Worm (Caenorhabditis elegans) whole organism, young adult: ENCODE results near the gene lsm-8.
A peak's percentile ranks its signal among the peaks of the same experiment; 100 is the strongest.

Experiments
- B0019.2 ChIP-seq: fragments of 200-800 bp; sonication (Bioruptor generic); conservative IDR thresholded peaks from 2 replicates; pipeline ENCODE4 v1.3.6; 2022; ENCODE audit warnings: missing genetic modification reagents, missing genetic modification characterization, missing compliant biosample characterization
- F37B4.10 ChIP-seq: fragments of 200-800 bp; sonication (Bioruptor generic); IDR thresholded peaks from 2 replicates; pipeline ENCODE4 v1.3.6; 2022; ENCODE audit warnings: missing genetic modification characterization, missing compliant biosample characterization
- F39B2.1 ChIP-seq: fragments of 200-800 bp; sonication (Bioruptor generic); IDR thresholded peaks from 2 replicates; pipeline ENCODE4 v1.3.6; 2022; ENCODE audit warnings: missing genetic modification reagents, missing genetic modification characterization, missing compliant biosample characterization
- F52B5.7 ChIP-seq: sonication (generic microtip); optimal IDR thresholded peaks from 2 replicates; lab custom pipeline; 2016; ENCODE audit warnings: mild to moderate bottlenecking, missing genetic modification characterization, missing compliant biosample characterization
- F57C9.4 ChIP-seq: sonication (generic microtip); optimal IDR thresholded peaks from 2 replicates; lab custom pipeline; 2017; ENCODE audit warnings: mild to moderate bottlenecking, missing genetic modification characterization, missing compliant biosample characterization
- T07F8.4 ChIP-seq: sonication (generic microtip); optimal IDR thresholded peaks from 2 replicates; lab custom pipeline; 2016; ENCODE audit warnings: mild to moderate bottlenecking, missing genetic modification characterization, moderate library complexity, missing compliant biosample characterization
- akir-1 ChIP-seq: fragments of 200-800 bp; sonication (Bioruptor generic); optimal IDR thresholded peaks from 2 replicates; lab custom pipeline; 2018; ENCODE audit warnings: mild to moderate bottlenecking, missing genetic modification characterization, moderate library complexity, missing compliant biosample characterization
- aptf-2 ChIP-seq: fragments of 200-800 bp; sonication (Bioruptor generic); conservative IDR thresholded peaks from 2 replicates; pipeline ENCODE4 v1.3.6; 2022; ENCODE audit warnings: missing genetic modification reagents, missing genetic modification characterization, missing compliant biosample characterization
- atf-7 ChIP-seq: sonication (generic microtip); optimal IDR thresholded peaks from 2 replicates; lab custom pipeline; 2017; ENCODE audit warnings: mild to moderate bottlenecking, missing genetic modification characterization, missing compliant biosample characterization
- attf-5 ChIP-seq: fragments of 200-800 bp; sonication (Bioruptor generic); optimal IDR thresholded peaks from 2 replicates; lab custom pipeline; 2018; ENCODE audit warnings: mild to moderate bottlenecking, missing genetic modification characterization, missing compliant biosample characterization
- attf-6 ChIP-seq: fragments of 200-800 bp; sonication (Bioruptor generic); IDR thresholded peaks from 2 replicates; pipeline ENCODE4 v1.3.6; 2022; ENCODE audit warnings: missing genetic modification reagents, missing genetic modification characterization, missing compliant biosample characterization
- bed-2 ChIP-seq: fragments of 200-800 bp; sonication (Bioruptor generic); IDR thresholded peaks from 2 replicates; pipeline ENCODE4 v1.3.6; 2022; ENCODE audit warnings: missing genetic modification reagents, missing genetic modification characterization, missing compliant biosample characterization
- ceh-27 ChIP-seq: fragments of 200-800 bp; sonication (Bioruptor generic); optimal IDR thresholded peaks from 2 replicates; lab custom pipeline; 2018; ENCODE audit warnings: mild to moderate bottlenecking, missing genetic modification characterization, moderate library complexity, missing compliant biosample characterization
- ceh-58 ChIP-seq: fragments of 200-800 bp; sonication (Bioruptor generic); IDR thresholded peaks from 2 replicates; pipeline ENCODE4 v1.3.6; 2022; ENCODE audit warnings: missing genetic modification characterization, missing compliant biosample characterization
- chd-7 ChIP-seq: sonication (generic microtip); optimal IDR thresholded peaks from 2 replicates; lab custom pipeline; 2016; ENCODE audit warnings: mild to moderate bottlenecking, missing genetic modification characterization, moderate library complexity, missing compliant biosample characterization
- die-1 ChIP-seq: sonication (generic microtip); optimal IDR thresholded peaks from 2 replicates; lab custom pipeline; 2016; ENCODE audit warnings: missing genotype, mild to moderate bottlenecking, missing genetic modification characterization, missing compliant biosample characterization
- dpff-1 ChIP-seq: sonication (generic microtip); optimal IDR thresholded peaks from 2 replicates; lab custom pipeline; 2017; ENCODE audit warnings: mild to moderate bottlenecking, missing genetic modification characterization, missing compliant biosample characterization
- egl-44 ChIP-seq: fragments of 200-800 bp; sonication (Bioruptor generic); IDR thresholded peaks from 2 replicates; pipeline ENCODE4 v1.3.6; 2022; ENCODE audit warnings: missing genetic modification reagents, missing genetic modification characterization, missing compliant biosample characterization
- egrh-3 ChIP-seq: fragments of 200-800 bp; sonication (Bioruptor generic); IDR thresholded peaks from 2 replicates; pipeline ENCODE4 v1.3.6; 2022; ENCODE audit warnings: missing genetic modification reagents, missing genetic modification characterization, missing compliant biosample characterization
- hmg-1.2 ChIP-seq: fragments of 200-800 bp; sonication (Bioruptor generic); IDR thresholded peaks from 2 replicates; pipeline ENCODE4 v1.3.6; 2022; ENCODE audit warnings: missing genetic modification reagents, missing genetic modification characterization, missing compliant biosample characterization
- hsf-1 ChIP-seq: fragments of 200-800 bp; sonication (Bioruptor generic); IDR thresholded peaks from 2 replicates; pipeline ENCODE4 v1.3.6; 2022; ENCODE audit warnings: missing genetic modification reagents, missing genetic modification characterization, missing compliant biosample characterization
- lin-35 ChIP-seq, 3 experiments: fragments of 150-350 bp in 2 of 3; sonication (generic microtip) in 1 of 3; optimal IDR thresholded peaks; 2 replicates each; lab custom pipeline; 2014 to 2018; ENCODE audit warnings: missing biosample characterization in 3 of 3, missing genetic modification characterization in 3 of 3, missing genetic modification reagents in 3 of 3
- lir-1 ChIP-seq: fragments of 200-800 bp; sonication (Bioruptor generic); conservative IDR thresholded peaks from 2 replicates; pipeline ENCODE4 v1.3.6; 2022; ENCODE audit warnings: missing genetic modification reagents, missing genetic modification characterization, missing compliant biosample characterization
- lsl-1 ChIP-seq: fragments of 200-800 bp; sonication (Bioruptor generic); optimal IDR thresholded peaks from 2 replicates; lab custom pipeline; 2018; ENCODE audit warnings: mild to moderate bottlenecking, missing genetic modification characterization, moderate library complexity, missing compliant biosample characterization
- madf-10 ChIP-seq: sonication (generic microtip); optimal IDR thresholded peaks from 2 replicates; lab custom pipeline; 2016; ENCODE audit warnings: mild to moderate bottlenecking, missing genetic modification characterization, missing compliant biosample characterization
- madf-3 ChIP-seq: fragments of 200-800 bp; sonication (Bioruptor generic); IDR thresholded peaks from 2 replicates; pipeline ENCODE4 v1.3.6; 2022; ENCODE audit warnings: missing genetic modification reagents, missing genetic modification characterization, missing compliant biosample characterization
- mcd-1 ChIP-seq: fragments of 200-800 bp; sonication (Bioruptor generic); IDR thresholded peaks from 2 replicates; pipeline ENCODE4 v1.3.6; 2022; ENCODE audit warnings: missing genetic modification reagents, missing genetic modification characterization, missing compliant biosample characterization
- mes-4 ChIP-seq: sonication (generic microtip); optimal IDR thresholded peaks from 2 replicates; lab custom pipeline; 2016; ENCODE audit warnings: missing genotype, missing genetic modification characterization, missing compliant biosample characterization
- mxl-1 ChIP-seq: sonication (generic microtip); optimal IDR thresholded peaks from 2 replicates; lab custom pipeline; 2016; ENCODE audit warnings: missing genetic modification characterization, missing compliant biosample characterization
- nfya-2 ChIP-seq: fragments of 200-800 bp; sonication (Bioruptor generic); IDR thresholded peaks from 2 replicates; pipeline ENCODE4 v1.3.6; 2022; ENCODE audit warnings: missing genetic modification reagents, missing genetic modification characterization, missing compliant biosample characterization
- nhr-120 ChIP-seq: fragments of 200-800 bp; sonication (Bioruptor generic); IDR thresholded peaks from 2 replicates; pipeline ENCODE4 v1.3.6; 2022; ENCODE audit warnings: missing genetic modification characterization, missing compliant biosample characterization
- nhr-80 ChIP-seq: sonication (generic microtip); optimal IDR thresholded peaks from 2 replicates; lab custom pipeline; 2016; ENCODE audit warnings: missing genetic modification characterization, missing compliant biosample characterization
- rcor-1 ChIP-seq: fragments of 200-800 bp; sonication (Bioruptor generic); IDR thresholded peaks from 2 replicates; pipeline ENCODE4 v1.3.6; 2022; ENCODE audit warnings: missing genetic modification reagents, missing genetic modification characterization, missing compliant biosample characterization
- repo-1 ChIP-seq: sonication (generic microtip); optimal IDR thresholded peaks from 2 replicates; lab custom pipeline; 2017; ENCODE audit warnings: mild to moderate bottlenecking, missing genetic modification characterization, missing compliant biosample characterization
- snpc-4 ChIP-seq, 5 experiments: fragments of 150-350 bp in 1 of 5; sonication (generic microtip) in 4 of 5; optimal IDR thresholded peaks; 2 replicates each; lab custom pipeline; 2014 to 2018; ENCODE audit warnings: missing genetic modification characterization in 5 of 5, missing biosample characterization in 3 of 5, antibody characterized with exemption in 2 of 5, mild to moderate bottlenecking in 2 of 5, missing compliant biosample characterization in 2 of 5, missing genotype in 2 of 5, moderate library complexity in 2 of 5, missing genetic modification reagents in 1 of 5
- sptf-2 ChIP-seq: fragments of 200-800 bp; sonication (Bioruptor generic); optimal IDR thresholded peaks from 2 replicates; lab custom pipeline; 2018; ENCODE audit warnings: mild to moderate bottlenecking, missing genetic modification characterization, missing compliant biosample characterization
- tlf-1 ChIP-seq: fragments of 200-800 bp; sonication (Bioruptor generic); optimal IDR thresholded peaks from 2 replicates; lab custom pipeline; 2018; ENCODE audit warnings: mild to moderate bottlenecking, missing genetic modification characterization, missing compliant biosample characterization
- unc-130 ChIP-seq: sonication (generic microtip); optimal IDR thresholded peaks from 2 replicates; lab custom pipeline; 2016; ENCODE audit warnings: missing genetic modification reagents, missing genetic modification characterization, missing compliant biosample characterization
- ztf-26 ChIP-seq: sonication (generic microtip); optimal IDR thresholded peaks from 2 replicates; lab custom pipeline; 2017; ENCODE audit warnings: missing genetic modification characterization, missing compliant biosample characterization
- ztf-6 ChIP-seq: fragments of 200-800 bp; sonication (Bioruptor generic); IDR thresholded peaks from 2 replicates; pipeline ENCODE4 v1.3.6; 2022; ENCODE audit warnings: missing genetic modification reagents, missing genetic modification characterization, missing compliant biosample characterization

lsm-8 gene

ce11 chrIV:6325772-6326171 is 554 bp upstream of the lsm-8 start (continued):
- no peak for TF ChIP-seq ztf-6
- no peak for TF ChIP-seq ceh-58
- peak; percentile 49 for TF ChIP-seq snpc-4 (GFP tag; optimal IDR thresholded peaks at IDR 0.05; lab: Kevin White, UChicago)
- TF ChIP-seq snpc-4 (tag; optimal IDR thresholded peaks at IDR 0.05; lab: Kevin White, UChicago): peak in 2 of 4 experiments; percentile 44 to 69
- TF ChIP-seq rcor-1 (GFP tag; lab: Robert Waterston, UW): no peak
- TF ChIP-seq hmg-1.2 (GFP tag; lab: Robert Waterston, UW): no peak
- TF ChIP-seq T07F8.4: no peak
- TF ChIP-seq egl-44 (GFP tag; lab: Robert Waterston, UW): no peak
- no peak for TF ChIP-seq dpff-1 (tag; lab: Kevin White, UChicago)
- peak; percentile 9 for TF ChIP-seq unc-130 (GFP tag; lab: Kevin White, UChicago)
- TF ChIP-seq tlf-1 (GFP tag; lab: Kevin White, UChicago): no peak
- TF ChIP-seq ceh-27: no peak
- TF ChIP-seq aptf-2 (GFP tag; lab: Robert Waterston, UW): no peak
- no peak for TF ChIP-seq lir-1 (GFP tag; lab: Robert Waterston, UW)
- no peak for TF ChIP-seq die-1 (tag; lab: Kevin White, UChicago)
- TF ChIP-seq lsl-1: peak; percentile 17
- no peak for TF ChIP-seq F52B5.7 (tag; lab: Kevin White, UChicago)
- TF ChIP-seq attf-6 (GFP tag; lab: Robert Waterston, UW): peak; percentile 70; the same call in 1 of the 2 replicates
- TF ChIP-seq bed-2: no peak
- no peak for TF ChIP-seq egrh-3 (GFP tag; lab: Robert Waterston, UW)
- TF ChIP-seq F57C9.4 (tag; lab: Kevin White, UChicago): peak; percentile 67
- no peak for TF ChIP-seq nhr-120
- TF ChIP-seq F37B4.10: no peak
- no peak for TF ChIP-seq nhr-80
- TF ChIP-seq F39B2.1 (GFP tag; lab: Robert Waterston, UW): 0 out of 2 replicates have a peak, but pooled peaks have one; percentile 31
- TF ChIP-seq nfya-2 (GFP tag; lab: Robert Waterston, UW): no peak
- peak; percentile 27 for TF ChIP-seq hsf-1
- no peak for TF ChIP-seq repo-1 (tag; lab: Kevin White, UChicago)
- peak; percentile 46 for TF ChIP-seq chd-7
- TF ChIP-seq akir-1 (GFP tag; lab: Kevin White, UChicago): no peak

ce11 chrIV:6327363-6328015 is 1.2 kb downstream of the lsm-8 start:
- TF ChIP-seq nhr-80 (peak; percentile 63), mcd-1 (GFP tag; lab: Robert Waterston, UW) (0 out of 2 replicates have a peak, but pooled peaks have one; percentile 42), lin-35 (GFP tag; optimal IDR thresholded peaks at IDR 0.05; lab: Kevin White, UChicago) (peak in 1 of 3 experiments; percentile 12), B0019.2 (GFP tag; lab: Robert Waterston, UW) (no peak), madf-10 (tag; lab: Kevin White, UChicago) (no peak), hmg-1.2 (GFP tag; lab: Robert Waterston, UW) (peak; percentile 27; the same call in 1 of the 2 replicates), attf-5 (GFP tag; lab: Kevin White, UChicago) (peak; percentile 4)
- TF ChIP-seq, all 124 proteins: peak for 5

ce11 chrIV:6328198-6328597 is 1.9 kb downstream of the lsm-8 start:
- TF ChIP-seq atf-7 (tag; lab: Kevin White, UChicago): no peak
- TF ChIP-seq ztf-26: no peak
- no peak for TF ChIP-seq dpff-1 (tag; lab: Kevin White, UChicago)
- no peak for TF ChIP-seq mes-4 (tag; lab: Kevin White, UChicago)
- TF ChIP-seq mxl-1: no peak
- no peak for TF ChIP-seq sptf-2
- no peak for TF ChIP-seq akir-1 (GFP tag; lab: Kevin White, UChicago)
- TF ChIP-seq madf-3 (GFP tag; lab: Robert Waterston, UW): no peak
